Worm (Caenorhabditis elegans): ENCODE results near the gene plpp-1.3.

plpp-1.3 gene

DNA sequence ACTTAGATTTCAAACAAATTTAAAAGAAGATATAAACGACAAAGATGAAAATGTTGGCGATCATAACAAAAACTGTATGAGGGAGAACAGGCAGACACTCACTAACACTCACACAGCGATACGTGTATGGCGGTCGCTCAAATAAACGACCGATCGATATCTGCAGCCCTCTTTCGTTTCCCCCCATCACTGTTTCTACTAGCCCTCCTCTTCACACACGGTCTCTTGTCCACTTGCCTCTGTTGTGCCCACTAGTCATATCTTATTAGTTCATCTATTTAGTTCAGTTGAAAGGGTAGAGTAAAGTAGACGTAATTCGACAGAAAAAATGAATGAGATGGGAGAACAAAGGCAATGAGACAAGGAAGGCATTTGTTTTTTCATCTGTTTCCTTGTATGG, 17.6 kb upstream of the plpp-1.3 start:
- TF ChIP-seq fos-1 (tag; optimal IDR thresholded peaks at IDR 0.05) (peak; percentile 52), mdl-1 (tag; optimal IDR thresholded peaks at IDR 0.05) (no peak), aly-2 (tag; optimal IDR thresholded peaks at IDR 0.05) (no peak), snpc-4 (tag; optimal IDR thresholded peaks at IDR 0.05) (no peak), dmd-4 (tag; optimal IDR thresholded peaks at IDR 0.05) (no peak), ceh-16 (tag; optimal IDR thresholded peaks at IDR 0.05) (peak; percentile 70), nhr-25 (tag; optimal IDR thresholded peaks at IDR 0.05) (peak; percentile 36), Y55F3AM.14 (GFP tag; optimal IDR thresholded peaks at IDR 0.05) (no peak), nhr-6 (tag; optimal IDR thresholded peaks at IDR 0.05) (no peak), sem-4 (tag; optimal IDR thresholded peaks at IDR 0.05) (no peak), blmp-1 (tag; optimal IDR thresholded peaks at IDR 0.05; ENCODE audit: insufficient read depth) (no peak), ztf-1 (GFP tag; conservative IDR thresholded peaks at IDR 0.05) (no peak), lin-13 (GFP tag; optimal IDR thresholded peaks at IDR 0.05) (peak; percentile 63), C34F6.9 (tag; optimal IDR thresholded peaks at IDR 0.05) (peak; percentile 32), sma-9 (GFP tag; optimal IDR thresholded peaks at IDR 0.05) (peak; percentile 63), sma-9 (tag; optimal IDR thresholded peaks at IDR 0.05) (no peak), ztf-11 (tag; optimal IDR thresholded peaks at IDR 0.05) (no peak), ZK546.5 (tag; optimal IDR thresholded peaks at IDR 0.05) (no peak), lsy-2 (tag; optimal IDR thresholded peaks at IDR 0.05) (peak in 1 of 2 experiments; percentile 19), nhr-21 (tag; optimal IDR thresholded peaks at IDR 0.05) (peak; percentile 33), unc-39 (tag; optimal IDR thresholded peaks at IDR 0.05) (no peak), unc-55 (GFP tag; optimal IDR thresholded peaks at IDR 0.05) (no peak), sma-3 (GFP tag; optimal IDR thresholded peaks at IDR 0.05) (peak; percentile 68), nhr-12 (tag; optimal IDR thresholded peaks at IDR 0.05) (no peak), unc-62 (GFP tag; optimal IDR thresholded peaks at IDR 0.05) (no peak), ztf-4 (tag; optimal IDR thresholded peaks at IDR 0.05) (peak; percentile 11), nhr-129 (tag; optimal IDR thresholded peaks at IDR 0.05) (peak; percentile 71), nhr-237 (tag; optimal IDR thresholded peaks at IDR 0.05) (no peak), zag-1 (tag; optimal IDR thresholded peaks at IDR 0.05) (no peak), F13H6.1 (tag; optimal IDR thresholded peaks at IDR 0.05) (peak; percentile 35), R02D3.7 (tag; optimal IDR thresholded peaks at IDR 0.05) (no peak), mbf-1 (tag; optimal IDR thresholded peaks at IDR 0.05) (no peak), lin-11 (tag; optimal IDR thresholded peaks at IDR 0.05) (no peak), gmeb-1 (tag; optimal IDR thresholded peaks at IDR 0.05) (peak; percentile 26), skn-1 (tag; optimal IDR thresholded peaks at IDR 0.05) (no peak), crh-2 (tag; optimal IDR thresholded peaks at IDR 0.05) (peak; percentile 59), nhr-10 (tag; optimal IDR thresholded peaks at IDR 0.05) (no peak), nhr-23 (tag; optimal IDR thresholded peaks at IDR 0.05) (no peak), ceh-82 (tag; optimal IDR thresholded peaks at IDR 0.05) (no peak), elt-1 (tag; optimal IDR thresholded peaks at IDR 0.05) (no peak)

ce11 chrX:10678081-10678736, 16.9 kb upstream of the plpp-1.3 start:
- TF ChIP-seq nhr-12 (tag; optimal IDR thresholded peaks at IDR 0.05) (no peak), nhr-237 (tag; optimal IDR thresholded peaks at IDR 0.05) (no peak), aly-2 (tag; optimal IDR thresholded peaks at IDR 0.05) (no peak), nhr-129 (tag; optimal IDR thresholded peaks at IDR 0.05) (peak; percentile 80), ceh-82 (tag; optimal IDR thresholded peaks at IDR 0.05) (no peak), nhr-11 (tag; optimal IDR thresholded peaks at IDR 0.05) (no peak), C34F6.9 (tag; optimal IDR thresholded peaks at IDR 0.05) (peak; percentile 68), egl-27 (tag; optimal IDR thresholded peaks at IDR 0.05) (peak; percentile 40), nhr-21 (tag; optimal IDR thresholded peaks at IDR 0.05) (peak; percentile 1), unc-55 (GFP tag; optimal IDR thresholded peaks at IDR 0.05) (peak; percentile 9), sem-4 (tag; optimal IDR thresholded peaks at IDR 0.05) (peak; percentile 12), mab-5 (tag; optimal IDR thresholded peaks at IDR 0.05) (peak; percentile 49), blmp-1 (tag; optimal IDR thresholded peaks at IDR 0.05; ENCODE audit: insufficient read depth) (peak; percentile 54), sma-3 (GFP tag; optimal IDR thresholded peaks at IDR 0.05) (peak; percentile 26), ama-1 (optimal IDR thresholded peaks at IDR 0.05) (peak; percentile 66), crh-2 (tag; optimal IDR thresholded peaks at IDR 0.05) (peak; percentile 69), lin-11 (tag; optimal IDR thresholded peaks at IDR 0.05) (no peak), unc-39 (tag; optimal IDR thresholded peaks at IDR 0.05) (no peak), peb-1 (tag; optimal IDR thresholded peaks at IDR 0.05) (no peak), lsy-2 (tag; optimal IDR thresholded peaks at IDR 0.05) (peak in 1 of 2 experiments; percentile 27), lin-13 (GFP tag; optimal IDR thresholded peaks at IDR 0.05) (peak; percentile 23), zag-1 (tag; optimal IDR thresholded peaks at IDR 0.05) (peak; percentile 19), ceh-16 (tag; optimal IDR thresholded peaks at IDR 0.05) (no peak), sma-9 (GFP tag; optimal IDR thresholded peaks at IDR 0.05) (peak; percentile 58), sma-9 (tag; optimal IDR thresholded peaks at IDR 0.05) (no peak), mdl-1 (tag; optimal IDR thresholded peaks at IDR 0.05) (peak in 1 of 2 experiments; percentile 23), F13H6.1 (tag; optimal IDR thresholded peaks at IDR 0.05) (peak; percentile 34), fos-1 (tag; optimal IDR thresholded peaks at IDR 0.05) (peak; percentile 18), nhr-6 (tag; optimal IDR thresholded peaks at IDR 0.05) (peak; percentile 75), nhr-25 (tag; optimal IDR thresholded peaks at IDR 0.05) (peak; percentile 68)
